Worm (Caenorhabditis elegans) whole organism, L2 larva: ENCODE data around the gene clec-48.

Experiments
- ZK546.5 ChIP-seq: sonication (generic microtip); optimal IDR thresholded peaks from 2 replicates; lab custom pipeline; 2017; ENCODE audit warnings: missing biosample characterization, missing genetic modification characterization
- alr-1 ChIP-seq: fragments of 150-350 bp; optimal IDR thresholded peaks from 2 replicates; lab custom pipeline; 2014; ENCODE audit warnings: missing biosample characterization, missing genetic modification characterization
- dmd-4 ChIP-seq: sonication (generic microtip); optimal IDR thresholded peaks from 2 replicates; lab custom pipeline; 2017; ENCODE audit warnings: missing biosample characterization, missing genetic modification characterization
- egl-27 ChIP-seq: sonication (generic microtip); optimal IDR thresholded peaks from 3 replicates; lab custom pipeline; 2017; ENCODE audit warnings: missing biosample characterization, missing genetic modification reagents, missing genetic modification characterization
- nhr-12 ChIP-seq: fragments of 150-350 bp; optimal IDR thresholded peaks from 2 replicates; lab custom pipeline; 2014; ENCODE audit warnings: missing biosample characterization, missing genetic modification characterization
- nhr-237 ChIP-seq: fragments of 150-350 bp; optimal IDR thresholded peaks from 2 replicates; lab custom pipeline; 2014; ENCODE audit warnings: missing biosample characterization, missing genetic modification characterization
- nhr-25 ChIP-seq: fragments of 150-350 bp; sonication (generic microtip); optimal IDR thresholded peaks from 3 replicates; lab custom pipeline; 2014; ENCODE audit warnings: missing biosample characterization, missing genetic modification characterization
- nhr-77 ChIP-seq: fragments of 150-350 bp; optimal IDR thresholded peaks from 2 replicates; lab custom pipeline; 2014; ENCODE audit warnings: missing biosample characterization, missing genetic modification characterization
- peb-1 ChIP-seq: fragments of 150-350 bp; optimal IDR thresholded peaks from 2 replicates; lab custom pipeline; 2014; ENCODE audit warnings: missing biosample characterization, missing genetic modification characterization
- ztf-11 ChIP-seq: sonication (generic microtip); optimal IDR thresholded peaks from 2 replicates; lab custom pipeline; 2017; ENCODE audit warnings: missing biosample characterization, missing genetic modification characterization
- ztf-4 ChIP-seq: fragments of 150-350 bp; optimal IDR thresholded peaks from 2 replicates; lab custom pipeline; 2014; ENCODE audit warnings: missing biosample characterization, missing genetic modification characterization

ce11 chrV:18184910-18185309, 27.1 kb downstream of the clec-48 start, which contains the start of gene C31G12.3:
- no peak for TF ChIP-seq nhr-77 (tag; lab: Kevin White, UChicago)
- TF ChIP-seq ztf-11 (tag; lab: Kevin White, UChicago) = no peak
- no peak for TF ChIP-seq nhr-25
- TF ChIP-seq nhr-12 (tag; lab: Kevin White, UChicago) = no peak
- no peak for TF ChIP-seq nhr-237 (tag; lab: Kevin White, UChicago)
- TF ChIP-seq dmd-4 = no peak
- TF ChIP-seq ZK546.5 (tag; lab: Kevin White, UChicago) = no peak
- no peak for TF ChIP-seq alr-1 (tag; lab: Kevin White, UChicago)
- TF ChIP-seq ztf-4 (tag; lab: Kevin White, UChicago) = no peak
- no peak for TF ChIP-seq peb-1
- no peak for TF ChIP-seq egl-27 (tag; lab: Kevin White, UChicago)
